Fruit fly (Drosophila melanogaster): Measurements from ENCODE around the gene TM9SF2.

DNA sequence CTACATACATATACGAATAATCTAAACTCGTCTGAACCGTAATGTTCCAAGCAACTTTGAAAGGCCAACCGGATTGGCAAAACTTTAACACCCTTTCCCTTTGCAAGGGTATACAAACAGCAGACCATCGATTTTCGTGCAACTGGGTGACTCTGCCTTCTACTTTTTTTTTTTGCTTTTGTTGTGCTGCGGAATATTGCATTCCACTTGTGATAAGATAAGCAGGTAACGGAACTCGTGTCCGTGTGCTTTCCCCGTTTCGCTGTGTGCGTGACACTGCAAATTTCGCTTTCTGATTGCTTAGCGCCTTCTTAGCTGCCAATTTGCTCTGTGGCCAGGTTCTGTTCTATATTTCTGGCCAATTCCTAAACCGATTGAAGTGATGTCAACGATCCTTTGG is 26.8 kb upstream of the TM9SF2 start:
- TF ChIP-seq psq (optimal IDR thresholded peaks at IDR 0.05) (no peak), usp (GFP tag; optimal IDR thresholded peaks at IDR 0.05) (no peak)

Data from whole organism.